Worm (Caenorhabditis elegans) whole organism, L2 larva: ENCODE measurements around the gene peb-1.

Experiments used
- C34F6.9 ChIP-seq: fragments of 150-350 bp; optimal IDR thresholded peaks from 2 replicates; lab custom pipeline; 2014; ENCODE audit warnings: missing biosample characterization, missing genetic modification characterization
- R02D3.7 ChIP-seq: fragments of 150-350 bp; optimal IDR thresholded peaks from 2 replicates; lab custom pipeline; 2014; ENCODE audit warnings: missing biosample characterization, missing genetic modification characterization
- Y55F3AM.14 ChIP-seq: fragments of 200-800 bp; sonication (Bioruptor generic); optimal IDR thresholded peaks from 2 replicates; lab custom pipeline; 2018; ENCODE audit warnings: mild to moderate bottlenecking, missing genetic modification characterization, missing compliant biosample characterization
- alr-1 ChIP-seq: fragments of 150-350 bp; optimal IDR thresholded peaks from 2 replicates; lab custom pipeline; 2014; ENCODE audit warnings: missing biosample characterization, missing genetic modification characterization
- aly-2 ChIP-seq: fragments of 150-350 bp; optimal IDR thresholded peaks from 2 replicates; lab custom pipeline; 2014; ENCODE audit warnings: missing biosample characterization, missing genetic modification characterization
- ama-1 ChIP-seq: fragments of 150-350 bp; optimal IDR thresholded peaks from 2 replicates; lab custom pipeline; 2018; ENCODE audit warnings: inconsistent platforms
- elt-3 ChIP-seq: sonication (generic microtip); optimal IDR thresholded peaks from 2 replicates; lab custom pipeline; 2017; ENCODE audit warnings: missing biosample characterization, missing genetic modification characterization
- lin-39 ChIP-seq: fragments of 150-350 bp; optimal IDR thresholded peaks from 2 replicates; lab custom pipeline; 2014; ENCODE audit warnings: missing biosample characterization, missing genetic modification reagents, missing genetic modification characterization
- nhr-10 ChIP-seq: sonication (generic microtip); optimal IDR thresholded peaks from 2 replicates; lab custom pipeline; 2017; ENCODE audit warnings: missing biosample characterization, missing genetic modification characterization
- nhr-237 ChIP-seq: fragments of 150-350 bp; optimal IDR thresholded peaks from 2 replicates; lab custom pipeline; 2014; ENCODE audit warnings: missing biosample characterization, missing genetic modification characterization
- snpc-4 ChIP-seq: fragments of 150-350 bp; optimal IDR thresholded peaks from 2 replicates; lab custom pipeline; 2014; ENCODE audit warnings: missing biosample characterization, missing genetic modification characterization
- zag-1 ChIP-seq: fragments of 150-350 bp; optimal IDR thresholded peaks from 2 replicates; lab custom pipeline; 2014; ENCODE audit warnings: missing biosample characterization, missing genetic modification characterization
- ztf-4 ChIP-seq: fragments of 150-350 bp; optimal IDR thresholded peaks from 2 replicates; lab custom pipeline; 2014; ENCODE audit warnings: missing biosample characterization, missing genetic modification characterization

DNA sequence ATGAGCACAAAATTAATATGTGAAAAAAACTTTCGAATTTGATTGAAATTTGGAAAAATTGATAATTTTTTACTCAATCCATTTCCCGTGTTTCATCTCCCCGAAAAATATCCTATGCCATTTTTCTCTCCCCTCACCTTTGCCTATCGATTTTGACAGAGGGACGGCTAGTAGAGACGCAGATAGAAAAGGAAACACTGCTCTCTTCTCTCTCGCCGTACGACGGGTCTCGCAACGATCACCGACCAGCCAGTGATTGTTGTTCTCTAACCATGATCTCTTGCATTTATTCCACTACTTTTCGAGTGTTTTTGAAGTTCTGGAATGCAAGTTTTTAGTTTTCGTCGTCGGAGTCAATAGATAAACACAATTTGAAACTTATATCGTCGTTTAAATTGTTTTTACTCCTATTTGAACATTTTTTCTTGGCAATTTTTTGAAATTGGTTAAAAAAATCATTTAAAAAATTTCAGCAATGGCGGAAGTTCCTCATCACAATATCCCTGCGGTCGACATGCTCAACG lies 26.6 kb downstream of the peb-1 start, which contains the start of gene vha-15:
- TF ChIP-seq aly-2 (tag; lab: Kevin White, UChicago), result no peak
- no peak for TF ChIP-seq lin-39 (tag; lab: Kevin White, UChicago)
- no peak for TF ChIP-seq ztf-4 (tag; lab: Kevin White, UChicago)
- TF ChIP-seq elt-3 (tag; lab: Kevin White, UChicago), result no peak
- no peak for TF ChIP-seq ama-1
- peak; percentile 73 for TF ChIP-seq snpc-4 (tag; lab: Kevin White, UChicago)
- TF ChIP-seq Y55F3AM.14 (GFP tag; lab: Kevin White, UChicago), result no peak
- TF ChIP-seq C34F6.9 (tag; lab: Kevin White, UChicago), result peak; percentile 89
- TF ChIP-seq alr-1 (tag; lab: Kevin White, UChicago), result no peak
- TF ChIP-seq nhr-10 (tag; lab: Kevin White, UChicago), result no peak
- TF ChIP-seq nhr-237 (tag; lab: Kevin White, UChicago), result peak; percentile 29
- no peak for TF ChIP-seq R02D3.7 (tag; lab: Kevin White, UChicago)
- peak; percentile 50 for TF ChIP-seq zag-1 (tag; lab: Kevin White, UChicago)
